Worm (Caenorhabditis elegans) whole organism, late embryonic: ENCODE measurements around the gene dnj-25.

Experiments used
- F13H6.1 ChIP-seq: sonication (generic microtip); optimal IDR thresholded peaks from 2 replicates; lab custom pipeline; 2016; ENCODE audit warnings: missing genetic modification characterization, missing compliant biosample characterization
- ceh-48 ChIP-seq: sonication (generic microtip); optimal IDR thresholded peaks from 2 replicates; lab custom pipeline; 2016; ENCODE audit warnings: missing genetic modification characterization, inconsistent platforms, missing compliant biosample characterization
- lim-6 ChIP-seq: sonication (generic microtip); optimal IDR thresholded peaks from 2 replicates; lab custom pipeline; 2016; ENCODE audit warnings: missing genetic modification characterization, missing compliant biosample characterization
- nfya-1 ChIP-seq: sonication (generic microtip); optimal IDR thresholded peaks from 2 replicates; lab custom pipeline; 2017; ENCODE audit warnings: missing genetic modification characterization, mild to moderate bottlenecking, missing compliant biosample characterization, antibody characterized with exemption, moderate library complexity
- pag-3 ChIP-seq: sonication (generic microtip); optimal IDR thresholded peaks from 2 replicates; lab custom pipeline; 2016; ENCODE audit warnings: missing compliant biosample characterization, missing genetic modification characterization, borderline replicate concordance
- sox-4 ChIP-seq: sonication (generic microtip); optimal IDR thresholded peaks from 2 replicates; lab custom pipeline; 2017; ENCODE audit warnings: mild to moderate bottlenecking, missing genetic modification characterization, inconsistent platforms, missing compliant biosample characterization
- unc-3 ChIP-seq, 2 experiments: fragments of 200-800 bp in 1 of 2; sonication (Bioruptor generic) in 1 of 2; sonication (generic microtip) in 1 of 2; conservative IDR thresholded peaks in 1 of 2; optimal IDR thresholded peaks in 1 of 2; 2 replicates each; pipeline versions ENCODE4 v1.3.6 to Lab custom; 2016 to 2022; ENCODE audit warnings: missing compliant biosample characterization in 2 of 2, missing genetic modification characterization in 2 of 2, missing genetic modification reagents in 1 of 2

- TF ChIP-seq sox-4 (tag; lab: Kevin White, UChicago) (no peak), pag-3 (no peak), nfya-1 (tag; lab: Kevin White, UChicago) (no peak), unc-3 (GFP tag; conservative IDR thresholded peaks at IDR 0.05; lab: Robert Waterston, UW) (no peak), unc-3 (tag; optimal IDR thresholded peaks at IDR 0.05; lab: Kevin White, UChicago) (no peak), lim-6 (no peak), F13H6.1 (tag; lab: Kevin White, UChicago) (no peak), ceh-48 (tag; lab: Kevin White, UChicago) (no peak)
These were observed 61.8 kb downstream of the dnj-25 start for ce11 chrV:20682309-20682708.
